Fruit fly (Drosophila melanogaster) Kc167 (cell line): ENCODE measurements around the gene CG43680.

Source experiments
- Myc ChIP-seq: fragments of >200 bp; optimal IDR thresholded peaks from 2 replicates; lab custom pipeline; 2017; ENCODE audit warnings: missing external identifiers
- Sin3A ChIP-seq: fragments of >200 bp; optimal IDR thresholded peaks from 2 replicates; lab custom pipeline; 2018; ENCODE audit warnings: missing external identifiers
- insv ChIP-seq: fragments of >200 bp; optimal IDR thresholded peaks from 3 replicates; lab custom pipeline; 2018; ENCODE audit warnings: missing external identifiers
- psq ChIP-seq: fragments of >200 bp; optimal IDR thresholded peaks from 2 replicates; lab custom pipeline; 2017; ENCODE audit warnings: missing external identifiers

DNA sequence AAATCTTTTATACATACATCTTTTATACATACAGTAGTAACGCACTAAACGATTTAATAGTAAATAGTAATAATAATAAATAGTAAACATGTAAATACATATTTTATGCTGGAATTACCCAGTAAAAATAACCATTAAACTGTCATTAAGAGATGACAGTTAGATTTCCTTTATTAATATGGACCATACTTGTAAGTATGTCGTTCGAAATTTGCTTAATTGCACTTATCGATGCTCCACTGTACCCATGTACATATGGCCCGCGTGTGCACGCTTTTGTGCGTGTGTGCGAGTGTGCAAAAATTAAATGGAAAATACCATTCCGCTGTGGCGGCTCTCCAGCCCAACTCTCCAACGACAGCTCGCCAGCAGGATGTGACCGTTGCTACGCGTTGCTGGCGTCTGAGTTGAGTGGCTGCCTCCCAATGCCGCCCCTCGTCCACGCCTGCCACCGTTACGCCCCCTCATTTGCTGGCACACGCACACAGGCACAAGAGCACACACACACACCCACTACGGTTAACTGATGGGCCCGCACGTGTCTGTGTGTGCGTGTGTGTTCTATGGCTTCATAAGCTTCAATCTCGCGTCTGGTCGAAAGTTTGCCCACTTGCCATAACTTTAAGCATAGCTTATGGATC, 49.6 kb upstream of the CG43680 start:
- TF ChIP-seq Myc (lab: Kevin White, UChicago) (no peak), Sin3A (lab: Kevin White, UChicago) (no peak), psq (lab: Kevin White, UChicago) (no peak), insv (lab: Kevin White, UChicago) (no peak)
